Worm (Caenorhabditis elegans) whole organism, L1 larva: ENCODE measurements around the gene ucr-2.2.

ENCODE experiments used
- C16A3.4 ChIP-seq: fragments of 150-350 bp; optimal IDR thresholded peaks from 2 replicates; lab custom pipeline; 2014; ENCODE audit warnings: missing biosample characterization, missing genetic modification characterization
- aha-1 ChIP-seq: fragments of 150-350 bp; optimal IDR thresholded peaks from 2 replicates; lab custom pipeline; 2014; ENCODE audit warnings: missing biosample characterization, missing genetic modification characterization
- alr-1 ChIP-seq: fragments of 200-800 bp; sonication (Bioruptor generic); optimal IDR thresholded peaks from 2 replicates; lab custom pipeline; 2018; ENCODE audit warnings: borderline replicate concordance, mild to moderate bottlenecking, missing genetic modification characterization, missing compliant biosample characterization
- ama-1 ChIP-seq: fragments of 150-350 bp; optimal IDR thresholded peaks from 2 replicates; lab custom pipeline; 2014
- blmp-1 ChIP-seq: fragments of 150-350 bp; optimal IDR thresholded peaks from 2 replicates; lab custom pipeline; 2014; ENCODE audit warnings: missing biosample characterization, missing genetic modification characterization
- ceh-8 ChIP-seq: fragments of 200-800 bp; sonication (Bioruptor generic); optimal IDR thresholded peaks from 2 replicates; lab custom pipeline; 2018; ENCODE audit warnings: mild to moderate bottlenecking, missing genetic modification characterization, moderate library complexity, missing compliant biosample characterization
- ceh-82 ChIP-seq, 3 experiments: fragments of 150-350 bp in 1 of 3; sonication (generic microtip) in 2 of 3; optimal IDR thresholded peaks; 2 replicates each; lab custom pipeline; 2014 to 2017; ENCODE audit warnings: missing biosample characterization in 3 of 3, missing genetic modification characterization in 3 of 3
- ceh-90 ChIP-seq: sonication (generic microtip); optimal IDR thresholded peaks from 2 replicates; lab custom pipeline; 2016; ENCODE audit warnings: missing genetic modification characterization, missing compliant biosample characterization
- ces-1 ChIP-seq: fragments of 150-350 bp; optimal IDR thresholded peaks from 2 replicates; lab custom pipeline; 2014; ENCODE audit warnings: missing biosample characterization, missing genetic modification reagents, missing genetic modification characterization
- dpl-1 ChIP-seq, 3 experiments: fragments of 150-350 bp in 2 of 3; sonication (generic microtip) in 1 of 3; optimal IDR thresholded peaks; 2 replicates each; lab custom pipeline; 2014 to 2017; ENCODE audit warnings: missing biosample characterization in 3 of 3, missing genetic modification characterization in 3 of 3, missing genetic modification reagents in 3 of 3
- egl-13 ChIP-seq: sonication (generic microtip); optimal IDR thresholded peaks from 2 replicates; lab custom pipeline; 2016; ENCODE audit warnings: missing genotype, missing genetic modification reagents, missing genetic modification characterization, missing compliant biosample characterization
- egl-27 ChIP-seq, 2 experiments: fragments of 150-350 bp in 1 of 2; sonication (generic microtip); optimal IDR thresholded peaks; 3 replicates each; lab custom pipeline; 2017 to 2018; ENCODE audit warnings: missing biosample characterization in 2 of 2, missing genetic modification characterization in 2 of 2, missing genetic modification reagents in 2 of 2
- ets-5 ChIP-seq: fragments of 200-800 bp; sonication (Bioruptor generic); IDR thresholded peaks from 2 replicates; pipeline ENCODE4 v1.3.6; 2022; ENCODE audit warnings: missing genetic modification characterization, missing compliant biosample characterization
- fkh-10 ChIP-seq: sonication (generic microtip); optimal IDR thresholded peaks from 2 replicates; lab custom pipeline; 2017; ENCODE audit warnings: missing biosample characterization, missing genetic modification reagents, missing genetic modification characterization
- grh-1 ChIP-seq: fragments of 200-800 bp; sonication (Bioruptor generic); IDR thresholded peaks from 2 replicates; pipeline ENCODE4 v1.3.6; 2022; ENCODE audit warnings: missing genetic modification reagents, missing genetic modification characterization, missing compliant biosample characterization
- hlh-4 ChIP-seq: sonication (generic microtip); optimal IDR thresholded peaks from 2 replicates; lab custom pipeline; 2016; ENCODE audit warnings: mild to moderate bottlenecking, missing genetic modification characterization, missing compliant biosample characterization
- irx-1 ChIP-seq: sonication (generic microtip); optimal IDR thresholded peaks from 2 replicates; lab custom pipeline; 2016; ENCODE audit warnings: missing genetic modification characterization, missing compliant biosample characterization
- lin-14 ChIP-seq: fragments of 200-800 bp; sonication (Bioruptor generic); optimal IDR thresholded peaks from 2 replicates; lab custom pipeline; 2018; ENCODE audit warnings: mild to moderate bottlenecking, missing genetic modification characterization, moderate library complexity, missing compliant biosample characterization
- lin-15B ChIP-seq: fragments of 150-350 bp; sonication (generic microtip); optimal IDR thresholded peaks from 3 replicates; lab custom pipeline; 2014; ENCODE audit warnings: missing biosample characterization, missing genetic modification characterization
- lin-39 ChIP-seq: fragments of 150-350 bp; optimal IDR thresholded peaks from 2 replicates; lab custom pipeline; 2014; ENCODE audit warnings: missing biosample characterization, missing genetic modification reagents, missing genetic modification characterization
- mep-1 ChIP-seq: fragments of 150-350 bp; optimal IDR thresholded peaks from 2 replicates; lab custom pipeline; 2014; ENCODE audit warnings: missing biosample characterization, missing genetic modification characterization
- nhr-19 ChIP-seq: fragments of 200-800 bp; sonication (Bioruptor generic); conservative IDR thresholded peaks from 2 replicates; pipeline ENCODE4 v1.3.6; 2022; ENCODE audit warnings: missing genetic modification characterization, missing compliant biosample characterization
- nhr-20 ChIP-seq: sonication (generic microtip); optimal IDR thresholded peaks from 2 replicates; lab custom pipeline; 2016; ENCODE audit warnings: mild to moderate bottlenecking, missing genetic modification characterization, missing compliant biosample characterization
- nhr-47 ChIP-seq: sonication (generic microtip); optimal IDR thresholded peaks from 2 replicates; lab custom pipeline; 2016; ENCODE audit warnings: mild to moderate bottlenecking, missing genetic modification characterization, moderate library complexity, missing compliant biosample characterization
- nhr-71 ChIP-seq: sonication (generic microtip); optimal IDR thresholded peaks from 2 replicates; lab custom pipeline; 2016; ENCODE audit warnings: mild to moderate bottlenecking, missing genetic modification characterization, moderate library complexity, missing compliant biosample characterization
- nhr-84 ChIP-seq: sonication (generic microtip); optimal IDR thresholded peaks from 2 replicates; lab custom pipeline; 2017; ENCODE audit warnings: missing biosample characterization, missing genetic modification characterization
- pag-3 ChIP-seq: sonication (generic microtip); optimal IDR thresholded peaks from 2 replicates; lab custom pipeline; 2017; ENCODE audit warnings: missing genetic modification characterization, mild to moderate bottlenecking, missing compliant biosample characterization, antibody characterized with exemption, borderline replicate concordance; ENCODE audit not compliant: insufficient read depth
- pax-3 ChIP-seq: fragments of 200-800 bp; sonication (Bioruptor generic); optimal IDR thresholded peaks from 2 replicates; lab custom pipeline; 2018; ENCODE audit warnings: mild to moderate bottlenecking, missing genetic modification characterization, moderate library complexity, missing compliant biosample characterization
- pqm-1 ChIP-seq: sonication (generic microtip); optimal IDR thresholded peaks from 3 replicates; lab custom pipeline; 2017; ENCODE audit warnings: missing biosample characterization, missing genetic modification characterization
- skn-1 ChIP-seq: fragments of 150-350 bp; optimal IDR thresholded peaks from 2 replicates; lab custom pipeline; 2014; ENCODE audit warnings: missing biosample characterization, missing genetic modification characterization
- snu-23 ChIP-seq: sonication (generic microtip); optimal IDR thresholded peaks from 2 replicates; lab custom pipeline; 2016; ENCODE audit warnings: missing genetic modification characterization, missing compliant biosample characterization
- unc-30 ChIP-seq: sonication (generic microtip); optimal IDR thresholded peaks from 2 replicates; lab custom pipeline; 2017; ENCODE audit warnings: missing biosample characterization, missing genetic modification characterization
- vab-15 ChIP-seq: sonication (generic microtip); optimal IDR thresholded peaks from 2 replicates; lab custom pipeline; 2017; ENCODE audit warnings: missing genotype, mild to moderate bottlenecking, missing genetic modification characterization, missing compliant biosample characterization
- xbp-1 ChIP-seq: sonication (generic microtip); optimal IDR thresholded peaks from 2 replicates; lab custom pipeline; 2016; ENCODE audit warnings: missing genetic modification characterization, missing compliant biosample characterization
- zag-1 ChIP-seq: fragments of 150-350 bp; optimal IDR thresholded peaks from 2 replicates; lab custom pipeline; 2014; ENCODE audit warnings: missing biosample characterization, missing genetic modification characterization
- ztf-4 ChIP-seq: fragments of 150-350 bp; optimal IDR thresholded peaks from 2 replicates; lab custom pipeline; 2014; ENCODE audit warnings: missing biosample characterization, missing genetic modification characterization

ucr-2.2 gene

ce11 chrX:15128184-15128583 is 45.5 kb upstream of the ucr-2.2 start:
- TF ChIP-seq zag-1 (tag; lab: Kevin White, UChicago), result no peak
- TF ChIP-seq ets-5, result no peak
- no peak for TF ChIP-seq egl-13 (tag; lab: Kevin White, UChicago)
- TF ChIP-seq pax-3, result no peak
- peak; percentile 6 for TF ChIP-seq ces-1
- no peak for TF ChIP-seq nhr-20 (tag; lab: Kevin White, UChicago)
- peak; percentile 50 for TF ChIP-seq fkh-10 (GFP tag; lab: Kevin White, UChicago)
- TF ChIP-seq nhr-19, result no peak
- TF ChIP-seq ceh-82 (tag; optimal IDR thresholded peaks at IDR 0.05; lab: Kevin White, UChicago), result no peak
- TF ChIP-seq lin-14 (GFP tag; lab: Kevin White, UChicago), result peak; percentile 64
- no peak for TF ChIP-seq dpl-1 (GFP tag; optimal IDR thresholded peaks at IDR 0.05; lab: Kevin White, UChicago)
- no peak for TF ChIP-seq ama-1 (lab: Kevin White, UChicago)
- no peak for TF ChIP-seq C16A3.4 (tag; lab: Kevin White, UChicago)
- no peak for TF ChIP-seq aha-1
- no peak for TF ChIP-seq grh-1 (GFP tag; lab: Robert Waterston, UW)
- no peak for TF ChIP-seq pqm-1

DNA sequence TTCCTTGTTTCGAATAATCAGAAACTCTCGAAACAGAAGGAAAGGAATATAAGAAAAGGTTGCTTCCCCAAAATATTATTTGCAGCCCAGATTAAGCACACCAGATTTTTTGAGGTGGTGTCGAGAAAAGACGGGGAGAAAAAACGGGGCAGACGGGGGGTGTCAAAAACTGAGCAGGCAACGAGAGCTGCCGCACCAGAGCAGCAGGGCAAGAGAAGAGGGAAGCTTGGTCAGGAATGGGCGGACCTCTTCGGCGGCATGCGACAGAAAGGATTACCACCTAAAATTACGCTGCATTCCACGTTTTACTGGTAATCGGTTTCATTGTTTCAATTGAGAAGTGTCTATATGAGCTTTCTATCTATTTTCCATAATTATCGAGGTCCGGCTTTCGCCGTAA is 41.6 kb upstream of the ucr-2.2 start:
- TF ChIP-seq ceh-90 (tag; lab: Kevin White, UChicago) (no peak), skn-1 (no peak), ceh-8 (GFP tag; lab: Kevin White, UChicago) (no peak), aha-1 (no peak), unc-30 (tag; lab: Kevin White, UChicago) (no peak), mep-1 (tag; lab: Kevin White, UChicago) (no peak), nhr-20 (tag; lab: Kevin White, UChicago) (no peak), dpl-1 (GFP tag; optimal IDR thresholded peaks at IDR 0.05; lab: Kevin White, UChicago) (no peak), xbp-1 (no peak), nhr-71 (tag; lab: Kevin White, UChicago) (no peak)

ce11 chrX:15133180-15133579 is 40.5 kb upstream of the ucr-2.2 start:
- TF ChIP-seq egl-13 (tag; lab: Kevin White, UChicago), result no peak
- TF ChIP-seq nhr-84 (tag; lab: Kevin White, UChicago), result no peak
- no peak for TF ChIP-seq pax-3
- no peak for TF ChIP-seq nhr-47 (tag; lab: Kevin White, UChicago)
- TF ChIP-seq nhr-19, result no peak
- TF ChIP-seq blmp-1, result no peak
- TF ChIP-seq lin-15B, result no peak
- no peak for TF ChIP-seq egl-27 (tag; optimal IDR thresholded peaks at IDR 0.05; lab: Kevin White, UChicago)
- TF ChIP-seq vab-15 (tag; lab: Kevin White, UChicago), result no peak
- TF ChIP-seq lin-39, result no peak
- TF ChIP-seq ztf-4 (tag; lab: Kevin White, UChicago), result no peak
- TF ChIP-seq hlh-4, result no peak
- TF ChIP-seq pag-3, result no peak
- TF ChIP-seq alr-1 (tag; lab: Kevin White, UChicago), result no peak
- TF ChIP-seq snu-23 (GFP tag; lab: Kevin White, UChicago), result no peak

DNA sequence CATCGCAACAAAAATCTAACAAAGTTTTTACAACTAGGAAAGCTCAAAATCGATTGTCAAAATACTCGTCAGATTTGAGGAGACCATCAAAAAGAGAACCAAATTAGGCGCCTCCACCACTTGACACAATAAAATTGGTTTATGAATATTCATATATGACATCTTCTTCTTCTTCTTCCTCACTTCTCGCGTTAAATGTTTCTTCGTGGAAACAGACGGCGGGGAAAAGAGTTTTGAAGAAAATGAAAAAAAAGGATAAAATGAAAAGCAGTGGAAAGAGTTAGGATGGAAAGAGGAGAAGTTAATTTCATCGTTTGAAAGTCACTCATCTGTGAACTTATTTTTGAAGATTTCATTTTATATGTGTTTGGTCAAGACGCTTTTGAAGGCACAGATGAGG is 38.8 kb upstream of the ucr-2.2 start:
- TF ChIP-seq lin-14 (GFP tag; lab: Kevin White, UChicago) (peak; percentile 15), irx-1 (tag; lab: Kevin White, UChicago) (no peak), vab-15 (tag; lab: Kevin White, UChicago) (no peak)
